Fruit fly (Drosophila melanogaster) whole organism, adult: ENCODE results near the gene ZnT86D.

Experiments
- CG11617 ChIP-seq: fragments of 200-800 bp; sonication (Bioruptor generic); optimal IDR thresholded peaks from 2 replicates; lab custom pipeline; 2017; ENCODE audit warnings: mild to moderate bottlenecking, missing biosample characterization, missing genetic modification reagents, missing genetic modification characterization
- CG12768 ChIP-seq: fragments of 200-800 bp; sonication (Bioruptor generic); optimal IDR thresholded peaks from 2 replicates; lab custom pipeline; 2017; ENCODE audit warnings: missing biosample characterization, missing genetic modification characterization, mild to moderate bottlenecking, moderate library complexity, missing genetic modification reagents
- CG14711 ChIP-seq: fragments of 200-800 bp; sonication (Bioruptor generic); optimal IDR thresholded peaks from 2 replicates; lab custom pipeline; 2018; ENCODE audit warnings: missing biosample characterization, mild to moderate bottlenecking, missing genetic modification characterization, moderate library complexity
- CG1620 ChIP-seq: fragments of 200-800 bp; sonication (Bioruptor generic); optimal IDR thresholded peaks from 2 replicates; lab custom pipeline; 2016; ENCODE audit warnings: missing biosample characterization, missing genetic modification characterization
- CG33017 ChIP-seq: fragments of 200-800 bp; sonication (Bioruptor generic); optimal IDR thresholded peaks from 2 replicates; lab custom pipeline; 2018; ENCODE audit warnings: missing biosample characterization, mild to moderate bottlenecking, missing genetic modification characterization, moderate library complexity
- CG5204 ChIP-seq: fragments of 200-800 bp; sonication (Bioruptor generic); optimal IDR thresholded peaks from 2 replicates; lab custom pipeline; 2016; ENCODE audit warnings: missing biosample characterization, missing genetic modification characterization
- CG7045 ChIP-seq: fragments of 200-800 bp; sonication (Bioruptor generic); optimal IDR thresholded peaks from 2 replicates; lab custom pipeline; 2017; ENCODE audit warnings: missing biosample characterization, mild to moderate bottlenecking, missing genetic modification characterization
- CG7101 ChIP-seq: fragments of 200-800 bp; sonication (Bioruptor generic); optimal IDR thresholded peaks from 2 replicates; lab custom pipeline; 2018; ENCODE audit warnings: missing biosample characterization, mild to moderate bottlenecking, missing genetic modification characterization, moderate library complexity
- Clk ChIP-seq: fragments of 200-800 bp; sonication (Bioruptor generic); optimal IDR thresholded peaks from 2 replicates; lab custom pipeline; 2017; ENCODE audit warnings: missing biosample characterization, missing genetic modification characterization
- Crg-1 ChIP-seq: fragments of 200-800 bp; sonication (Bioruptor generic); optimal IDR thresholded peaks from 2 replicates; lab custom pipeline; 2016; ENCODE audit warnings: missing biosample characterization, missing genetic modification characterization
- Hr96 ChIP-seq: fragments of 200-800 bp; sonication (Bioruptor generic); optimal IDR thresholded peaks from 2 replicates; lab custom pipeline; 2016; ENCODE audit warnings: missing biosample characterization, missing genetic modification characterization
- Mnt ChIP-seq: fragments of 200-800 bp; sonication (Bioruptor generic); optimal IDR thresholded peaks from 2 replicates; lab custom pipeline; 2016; ENCODE audit warnings: missing biosample characterization, mild to moderate bottlenecking, missing genetic modification characterization
- bab1 ChIP-seq: fragments of 200-800 bp; sonication (Bioruptor generic); optimal IDR thresholded peaks from 3 replicates; lab custom pipeline; 2019; ENCODE audit warnings: missing biosample characterization, mild to moderate bottlenecking, missing genetic modification characterization, moderate library complexity
- cic ChIP-seq: fragments of 200-800 bp; sonication (Bioruptor generic); optimal IDR thresholded peaks from 2 replicates; lab custom pipeline; 2017; ENCODE audit warnings: missing biosample characterization, mild to moderate bottlenecking, missing genetic modification characterization, moderate library complexity
- cnc ChIP-seq, 2 experiments: fragments of >200 bp; optimal IDR thresholded peaks; 2 replicates each; lab custom pipeline; 2017
- kay ChIP-seq: fragments of 200-800 bp; sonication (Bioruptor generic); peaks from one replicate; lab custom pipeline; 2016; ENCODE audit warnings: missing biosample characterization, missing genetic modification characterization, borderline replicate concordance
- ovo ChIP-seq: fragments of 200-800 bp; sonication (Bioruptor generic); optimal IDR thresholded peaks from 2 replicates; lab custom pipeline; 2016; ENCODE audit warnings: missing biosample characterization, missing genetic modification characterization
- pad ChIP-seq: fragments of 200-800 bp; sonication (Bioruptor generic); optimal IDR thresholded peaks from 3 replicates; lab custom pipeline; 2017; ENCODE audit warnings: missing biosample characterization, missing genetic modification characterization, mild to moderate bottlenecking, moderate library complexity, missing genetic modification reagents
- tj ChIP-seq: fragments of 200-800 bp; sonication (Bioruptor generic); optimal IDR thresholded peaks from 3 replicates; lab custom pipeline; 2017; ENCODE audit warnings: missing biosample characterization, mild to moderate bottlenecking, missing genetic modification characterization, moderate library complexity
- toe ChIP-seq: fragments of 200-800 bp; sonication (Bioruptor generic); optimal IDR thresholded peaks from 2 replicates; lab custom pipeline; 2016; ENCODE audit warnings: missing biosample characterization, missing genetic modification characterization

Gene ZnT86D

dm6 chr3R:11211291-11212061 lies 2.9 kb downstream of the ZnT86D start:
- peak; percentile 49 for TF ChIP-seq CG33017
- peak; percentile 67 for TF ChIP-seq Hr96 (GFP tag; lab: Kevin White, UChicago)
- TF ChIP-seq cnc (optimal IDR thresholded peaks at IDR 0.05; lab: Kevin White, UChicago) = no peak
- TF ChIP-seq tj = peak; percentile 75
- peak; percentile 95 for TF ChIP-seq Mnt (GFP tag; lab: Kevin White, UChicago)
- peak; percentile 62 for TF ChIP-seq CG14711 (tag; lab: Kevin White, UChicago)
- TF ChIP-seq CG11617 = peak; percentile 69
- no peak for TF ChIP-seq kay
- peak; percentile 44 for TF ChIP-seq CG7045
- TF ChIP-seq CG12768 (GFP tag; lab: Kevin White, UChicago) = peak; percentile 68
- no peak for TF ChIP-seq CG5204
- peak; percentile 61 for TF ChIP-seq cic
- TF ChIP-seq Clk (GFP tag; lab: Kevin White, UChicago) = no peak
- TF ChIP-seq CG7101 = peak; percentile 68
- TF ChIP-seq CG1620 (GFP tag; lab: Kevin White, UChicago) = peak; percentile 61
- TF ChIP-seq Crg-1 = peak; percentile 40
- peak; percentile 55 for TF ChIP-seq bab1 (GFP tag; lab: Kevin White, UChicago)
- TF ChIP-seq ovo (GFP tag; lab: Kevin White, UChicago) = peak; percentile 87
- TF ChIP-seq pad (GFP tag; lab: Kevin White, UChicago) = peak; percentile 58
- peak; percentile 72 for TF ChIP-seq toe (GFP tag; lab: Kevin White, UChicago)

- TF ChIP-seq kay (no peak), cnc (optimal IDR thresholded peaks at IDR 0.05; lab: Kevin White, UChicago) (no peak), Mnt (GFP tag; lab: Kevin White, UChicago) (peak; percentile 92), CG12768 (GFP tag; lab: Kevin White, UChicago) (peak; percentile 44), Clk (GFP tag; lab: Kevin White, UChicago) (no peak), ovo (GFP tag; lab: Kevin White, UChicago) (peak; percentile 74), bab1 (GFP tag; lab: Kevin White, UChicago) (peak; percentile 48), CG7045 (peak; percentile 48), tj (peak; percentile 32), CG33017 (peak; percentile 37), toe (GFP tag; lab: Kevin White, UChicago) (peak; percentile 77), Crg-1 (peak; percentile 33), CG14711 (tag; lab: Kevin White, UChicago) (peak; percentile 36), CG5204 (no peak), pad (GFP tag; lab: Kevin White, UChicago) (peak; percentile 42), CG11617 (peak; percentile 90), cic (peak; percentile 69), CG1620 (GFP tag; lab: Kevin White, UChicago) (peak; percentile 51), CG7101 (peak; percentile 68), Hr96 (GFP tag; lab: Kevin White, UChicago) (peak; percentile 77)
Measured at dm6 chr3R:11209801-11210402, 4.4 kb downstream of the ZnT86D start, which contains the start of the genes SdhC and Tctp. TSS of gene SdhC (minus strand) at chr3R:11209849. TSS of gene Tctp (plus strand) at chr3R:11210247.

dm6 chr3R:11208766-11209331 lies 5.5 kb downstream of the ZnT86D start:
- TF ChIP-seq Mnt (GFP tag; lab: Kevin White, UChicago) (peak; percentile 18), cic (peak; percentile 44), Hr96 (GFP tag; lab: Kevin White, UChicago) (no peak), bab1 (GFP tag; lab: Kevin White, UChicago) (peak; percentile 48)

dm6 chr3R:11200885-11201421 lies 13.4 kb downstream of the ZnT86D start:
- TF ChIP-seq CG7045 (no peak), tj (no peak), CG11617 (peak; percentile 42), Mnt (GFP tag; lab: Kevin White, UChicago) (no peak), CG7101 (peak; percentile 50), CG33017 (peak; percentile 46)

dm6 chr3R:11200042-11200884 lies 14.1 kb downstream of the ZnT86D start:
- no peak for TF ChIP-seq bab1 (GFP tag; lab: Kevin White, UChicago)
- TF ChIP-seq CG7045 = peak; percentile 2
- no peak for TF ChIP-seq CG7101
- peak; percentile 30 for TF ChIP-seq cic
- peak; percentile 27 for TF ChIP-seq Mnt (GFP tag; lab: Kevin White, UChicago)
- TF ChIP-seq cnc (optimal IDR thresholded peaks at IDR 0.05; lab: Kevin White, UChicago) = no peak
- TF ChIP-seq CG11617 = no peak
- TF ChIP-seq kay = peak; percentile 92
- TF ChIP-seq CG14711 (tag; lab: Kevin White, UChicago) = peak; percentile 56
- no peak for TF ChIP-seq ovo (GFP tag; lab: Kevin White, UChicago)
- TF ChIP-seq Hr96 (GFP tag; lab: Kevin White, UChicago) = no peak
